Worm (Caenorhabditis elegans) whole organism, L4 larva: ENCODE measurements around the gene Y44A6D.6.
A peak's percentile ranks its signal among the peaks of the same experiment; 100 is the strongest.

ENCODE experiments used
- D1046.2 ChIP-seq: fragments of 200-800 bp; sonication (Bioruptor generic); IDR thresholded peaks from 2 replicates; pipeline ENCODE4 v1.3.6; 2022; ENCODE audit warnings: missing genetic modification characterization, missing compliant biosample characterization
- F26F4.8 ChIP-seq: fragments of 200-800 bp; sonication (Bioruptor generic); conservative IDR thresholded peaks from 2 replicates; pipeline ENCODE4 v1.3.6; 2022; ENCODE audit warnings: missing genetic modification characterization, missing compliant biosample characterization
- F37D6.2 ChIP-seq: sonication (generic microtip); optimal IDR thresholded peaks from 2 replicates; lab custom pipeline; 2016; ENCODE audit warnings: mild to moderate bottlenecking, missing genetic modification characterization, missing compliant biosample characterization
- F44E2.7 ChIP-seq: fragments of 200-800 bp; sonication (Bioruptor generic); IDR thresholded peaks from 2 replicates; pipeline ENCODE4 v2.1.2; 2022; ENCODE audit warnings: missing genetic modification characterization, missing compliant biosample characterization
- F49E8.2 ChIP-seq: sonication (generic microtip); optimal IDR thresholded peaks from 2 replicates; lab custom pipeline; 2016; ENCODE audit warnings: missing compliant biosample characterization, mild to moderate bottlenecking, missing genetic modification characterization, borderline replicate concordance
- T20F7.1 ChIP-seq: fragments of 200-800 bp; sonication (Bioruptor generic); optimal IDR thresholded peaks from 2 replicates; lab custom pipeline; 2018; ENCODE audit warnings: mild to moderate bottlenecking, missing genetic modification characterization, missing compliant biosample characterization
- T26A8.4 ChIP-seq: fragments of 200-800 bp; sonication (Bioruptor generic); IDR thresholded peaks from 2 replicates; pipeline ENCODE4 v1.3.6; 2022; ENCODE audit warnings: missing genetic modification characterization, missing compliant biosample characterization
- Y105C5A.15 ChIP-seq: fragments of 200-800 bp; sonication (Bioruptor generic); IDR thresholded peaks from 2 replicates; pipeline ENCODE4 v1.3.6; 2022; ENCODE audit warnings: missing genetic modification characterization, missing compliant biosample characterization
- Y75B8A.6 ChIP-seq: fragments of 200-800 bp; sonication (Bioruptor generic); IDR thresholded peaks from 2 replicates; pipeline ENCODE4 v1.3.6; 2022; ENCODE audit warnings: missing genetic modification reagents, missing genetic modification characterization, missing compliant biosample characterization
- aha-1 ChIP-seq: fragments of 150-350 bp; peaks from one replicate; lab custom pipeline; 2014; ENCODE audit warnings: missing biosample characterization, missing genetic modification characterization
- ceh-20 ChIP-seq: fragments of 200-800 bp; sonication (Bioruptor generic); IDR thresholded peaks from 2 replicates; pipeline ENCODE4 v1.3.6; 2022; ENCODE audit warnings: missing genetic modification reagents, missing genetic modification characterization, missing compliant biosample characterization
- ceh-28 ChIP-seq: fragments of 150-350 bp; optimal IDR thresholded peaks from 2 replicates; lab custom pipeline; 2014; ENCODE audit warnings: missing biosample characterization, missing genetic modification reagents, missing genetic modification characterization
- ceh-32 ChIP-seq: sonication (generic microtip); optimal IDR thresholded peaks from 2 replicates; lab custom pipeline; 2016; ENCODE audit warnings: mild to moderate bottlenecking, missing genetic modification characterization, missing compliant biosample characterization; ENCODE audit not compliant: poor library complexity
- ceh-82 ChIP-seq: sonication (generic microtip); optimal IDR thresholded peaks from 2 replicates; lab custom pipeline; 2017; ENCODE audit warnings: missing biosample characterization, missing genetic modification characterization
- ces-1 ChIP-seq: fragments of 150-350 bp; sonication (generic microtip); optimal IDR thresholded peaks from 4 replicates; lab custom pipeline; 2014; ENCODE audit warnings: missing biosample characterization, missing genetic modification reagents, missing genetic modification characterization
- daf-8 ChIP-seq: fragments of 200-800 bp; sonication (Bioruptor generic); IDR thresholded peaks from 2 replicates; pipeline ENCODE4 v1.3.6; 2022; ENCODE audit warnings: missing genetic modification characterization, missing compliant biosample characterization
- dmd-6 ChIP-seq: fragments of 200-800 bp; sonication (Bioruptor generic); IDR thresholded peaks from 2 replicates; pipeline ENCODE4 v1.3.6; 2022; ENCODE audit warnings: missing genetic modification reagents, missing genetic modification characterization, missing compliant biosample characterization
- dpl-1 ChIP-seq: fragments of 150-350 bp; optimal IDR thresholded peaks from 2 replicates; lab custom pipeline; 2014; ENCODE audit warnings: missing biosample characterization, missing genetic modification reagents, missing genetic modification characterization
- duxl-1 ChIP-seq: sonication (generic microtip); optimal IDR thresholded peaks from 2 replicates; lab custom pipeline; 2016; ENCODE audit warnings: mild to moderate bottlenecking, missing genetic modification characterization, moderate library complexity, missing compliant biosample characterization; ENCODE audit not compliant: poor library complexity
- dve-1 ChIP-seq: sonication (generic microtip); optimal IDR thresholded peaks from 2 replicates; lab custom pipeline; 2017; ENCODE audit warnings: antibody characterized with exemption, mild to moderate bottlenecking, missing genetic modification characterization, missing compliant biosample characterization; ENCODE audit not compliant: insufficient read depth
- egl-43 ChIP-seq: fragments of 200-800 bp; sonication (Bioruptor generic); IDR thresholded peaks from 2 replicates; pipeline ENCODE4 v1.3.6; 2022; ENCODE audit warnings: missing genetic modification reagents, missing genetic modification characterization, missing compliant biosample characterization
- fos-1 ChIP-seq: fragments of 150-350 bp; optimal IDR thresholded peaks from 2 replicates; lab custom pipeline; 2014; ENCODE audit warnings: missing biosample characterization, missing genetic modification characterization
- hif-1 ChIP-seq, 2 experiments: sonication (generic microtip); optimal IDR thresholded peaks; 2 replicates each; lab custom pipeline; 2016 to 2017; ENCODE audit warnings: missing compliant biosample characterization in 2 of 2, missing genetic modification characterization in 2 of 2, missing genetic modification reagents in 2 of 2, missing genotype in 2 of 2, mild to moderate bottlenecking in 1 of 2
- hlh-11 ChIP-seq: fragments of 200-800 bp; sonication (Bioruptor generic); optimal IDR thresholded peaks from 2 replicates; lab custom pipeline; 2018; ENCODE audit warnings: mild to moderate bottlenecking, missing genetic modification characterization, missing compliant biosample characterization
- jun-1 ChIP-seq: fragments of 150-350 bp; optimal IDR thresholded peaks from 2 replicates; lab custom pipeline; 2014; ENCODE audit warnings: missing biosample characterization, missing genetic modification reagents, missing genetic modification characterization
- lim-7 ChIP-seq: fragments of 200-800 bp; sonication (Bioruptor generic); IDR thresholded peaks from 2 replicates; pipeline ENCODE4 v1.3.6; 2022; ENCODE audit warnings: missing genetic modification characterization, missing compliant biosample characterization
- lin-1 ChIP-seq: fragments of 200-800 bp; sonication (Bioruptor generic); IDR thresholded peaks from 2 replicates; pipeline ENCODE4 v1.3.6; 2022; ENCODE audit warnings: missing genetic modification reagents, missing genetic modification characterization, missing compliant biosample characterization
- lin-29 ChIP-seq: fragments of 200-800 bp; sonication (Bioruptor generic); IDR thresholded peaks from 2 replicates; pipeline ENCODE4 v1.3.6; 2022; ENCODE audit warnings: missing genetic modification reagents, missing genetic modification characterization, missing compliant biosample characterization
- lsy-2 ChIP-seq, 2 experiments: fragments of 150-350 bp in 1 of 2; sonication (generic microtip) in 1 of 2; optimal IDR thresholded peaks; 2 replicates each; lab custom pipeline; 2014 to 2017; ENCODE audit warnings: missing biosample characterization in 2 of 2, missing genetic modification characterization in 2 of 2
- madf-9 ChIP-seq: fragments of 200-800 bp; sonication (Bioruptor generic); conservative IDR thresholded peaks from 2 replicates; pipeline ENCODE4 v1.3.6; 2022; ENCODE audit warnings: missing genetic modification reagents, missing genetic modification characterization, missing compliant biosample characterization
- mdl-1 ChIP-seq, 2 experiments: fragments of 150-350 bp in 1 of 2; sonication (generic microtip) in 1 of 2; optimal IDR thresholded peaks; 2 replicates each; lab custom pipeline; 2014 to 2017; ENCODE audit warnings: missing biosample characterization in 2 of 2, missing genetic modification characterization in 2 of 2
- mdt-29 ChIP-seq: fragments of 200-800 bp; sonication (Bioruptor generic); IDR thresholded peaks from 2 replicates; pipeline ENCODE4 v1.3.6; 2022; ENCODE audit warnings: missing genetic modification reagents, missing genetic modification characterization, missing compliant biosample characterization
- mes-2 ChIP-seq: sonication (generic microtip); optimal IDR thresholded peaks from 2 replicates; lab custom pipeline; 2016; ENCODE audit warnings: missing genotype, mild to moderate bottlenecking, missing genetic modification characterization, missing compliant biosample characterization; ENCODE audit not compliant: poor library complexity, severe bottlenecking
- mxl-2 ChIP-seq: fragments of 200-800 bp; sonication (Bioruptor generic); conservative IDR thresholded peaks from 2 replicates; pipeline ENCODE4 v1.3.6; 2022; ENCODE audit warnings: missing genetic modification reagents, missing genetic modification characterization, missing compliant biosample characterization
- nhr-237 ChIP-seq: sonication (generic microtip); optimal IDR thresholded peaks from 2 replicates; lab custom pipeline; 2017; ENCODE audit warnings: missing biosample characterization, missing genetic modification characterization
- nhr-76 ChIP-seq: fragments of 150-350 bp; optimal IDR thresholded peaks from 2 replicates; lab custom pipeline; 2014; ENCODE audit warnings: missing biosample characterization, missing genetic modification characterization
- pha-4 ChIP-seq, 2 experiments: fragments of 150-350 bp in 1 of 2; fragments of 200-800 bp in 1 of 2; sonication (Bioruptor generic) in 1 of 2; IDR thresholded peaks in 1 of 2; optimal IDR thresholded peaks in 1 of 2; 2 replicates each; pipeline versions ENCODE4 v1.3.6 to Lab custom; 2014 to 2022; ENCODE audit warnings: missing genetic modification characterization in 2 of 2, missing genetic modification reagents in 2 of 2, missing biosample characterization in 1 of 2, missing compliant biosample characterization in 1 of 2
- pqm-1 ChIP-seq: sonication (generic microtip); optimal IDR thresholded peaks from 2 replicates; lab custom pipeline; 2017; ENCODE audit warnings: missing biosample characterization, missing genetic modification characterization
- saeg-2 ChIP-seq: fragments of 200-800 bp; sonication (Bioruptor generic); IDR thresholded peaks from 2 replicates; pipeline ENCODE4 v1.3.6; 2022; ENCODE audit warnings: missing genetic modification reagents, missing genetic modification characterization, missing compliant biosample characterization
- snpc-1.2 ChIP-seq: fragments of 200-800 bp; sonication (Bioruptor generic); IDR thresholded peaks from 2 replicates; pipeline ENCODE4 v1.3.6; 2022; ENCODE audit warnings: missing genetic modification reagents, missing genetic modification characterization, missing compliant biosample characterization
- tag-97 ChIP-seq: fragments of 200-800 bp; sonication (Bioruptor generic); IDR thresholded peaks from 2 replicates; pipeline ENCODE4 v1.3.6; 2022; ENCODE audit warnings: missing genetic modification characterization, missing compliant biosample characterization
- unc-62 ChIP-seq, 3 experiments: fragments of 150-350 bp in 1 of 3; sonication (generic microtip); optimal IDR thresholded peaks in 2 of 3; peaks in 1 of 3; 1 replicate in 1 of 3; 2 replicates in 2 of 3; lab custom pipeline; 2014 to 2017; ENCODE audit warnings: missing biosample characterization in 3 of 3, missing genetic modification characterization in 3 of 3, missing genetic modification reagents in 3 of 3, missing genotype in 1 of 3
- zfp-2 ChIP-seq: sonication (generic microtip); optimal IDR thresholded peaks from 2 replicates; lab custom pipeline; 2016; ENCODE audit warnings: mild to moderate bottlenecking, missing genetic modification characterization, missing compliant biosample characterization
- zip-2 ChIP-seq: fragments of 150-350 bp; optimal IDR thresholded peaks from 2 replicates; lab custom pipeline; 2014; ENCODE audit warnings: missing biosample characterization, missing genetic modification characterization

Y44A6D.6 gene

ce11 chrV:20780400-20780799, 26.7 kb upstream of the Y44A6D.6 start, which contains the start of gene hif-1:
TSS of gene hif-1 (plus strand) at chrV:20780407.
- TF ChIP-seq unc-62 (GFP tag; optimal IDR thresholded peaks at IDR 0.05 in 1 of 2; lab: Kevin White, UChicago) (peak in 1 of 2 experiments; percentile 58), unc-62 (tag; optimal IDR thresholded peaks at IDR 0.05; lab: Kevin White, UChicago) (no peak), F37D6.2 (tag; lab: Kevin White, UChicago) (no peak), mxl-2 (GFP tag; lab: Robert Waterston, UW) (no peak), egl-43 (GFP tag; lab: Robert Waterston, UW) (0 out of 2 replicates have a peak, but pooled peaks have one; percentile 18), T20F7.1 (GFP tag; lab: Kevin White, UChicago) (no peak), ceh-82 (tag; lab: Kevin White, UChicago) (no peak), zip-2 (no peak), ceh-32 (tag; lab: Kevin White, UChicago) (no peak), lsy-2 (tag; optimal IDR thresholded peaks at IDR 0.05; lab: Kevin White, UChicago) (no peak)
- TF ChIP-seq, all 104 proteins: peak for 2

- TF ChIP-seq tag-97 (GFP tag; lab: Robert Waterston, UW) (no peak), aha-1 (tag; lab: Kevin White, UChicago) (peak; percentile 97), T26A8.4 (GFP tag; lab: Robert Waterston, UW) (no peak), lin-29 (GFP tag; lab: Robert Waterston, UW) (no peak), duxl-1 (no peak), hif-1 (tag; optimal IDR thresholded peaks at IDR 0.05; lab: Kevin White, UChicago) (no peak), dmd-6 (no peak), mes-2 (peak; percentile 32), ces-1 (GFP tag; lab: Kevin White, UChicago) (no peak), jun-1 (tag; lab: Kevin White, UChicago) (no peak), F49E8.2 (tag; lab: Kevin White, UChicago) (no peak), daf-8 (no peak), dve-1 (tag; lab: Kevin White, UChicago) (peak; percentile 27), Y75B8A.6 (no peak), saeg-2 (no peak), mdt-29 (GFP tag; lab: Robert Waterston, UW) (no peak), D1046.2 (no peak), unc-62 (GFP tag; optimal IDR thresholded peaks at IDR 0.05 in 1 of 2; lab: Kevin White, UChicago) (peak in 1 of 2 experiments; percentile 51), unc-62 (tag; optimal IDR thresholded peaks at IDR 0.05; lab: Kevin White, UChicago) (no peak)
Observed at ce11 chrV:20781346-20781952, 25.7 kb upstream of the Y44A6D.6 start.

ce11 chrV:20782188-20782587, 24.9 kb upstream of the Y44A6D.6 start:
- TF ChIP-seq ceh-32 (tag; lab: Kevin White, UChicago): no peak
- TF ChIP-seq snpc-1.2 (GFP tag; lab: Robert Waterston, UW): no peak
- TF ChIP-seq pqm-1 (tag; lab: Kevin White, UChicago): no peak
- no peak for TF ChIP-seq F49E8.2 (tag; lab: Kevin White, UChicago)
- peak; percentile 43 for TF ChIP-seq hlh-11 (tag; lab: Kevin White, UChicago)
- no peak for TF ChIP-seq Y105C5A.15
- TF ChIP-seq lsy-2 (tag; optimal IDR thresholded peaks at IDR 0.05; lab: Kevin White, UChicago): peak; percentile 24 to 74
- TF ChIP-seq fos-1 (tag; lab: Kevin White, UChicago): no peak
- TF ChIP-seq pha-4 (GFP tag; IDR thresholded peaks at IDR 0.05; lab: Robert Waterston, UW): no peak
- no peak for TF ChIP-seq pha-4 (tag; optimal IDR thresholded peaks at IDR 0.05; lab: Kevin White, UChicago)
- no peak for TF ChIP-seq ceh-28 (tag; lab: Kevin White, UChicago)
- TF ChIP-seq zip-2: no peak
- TF ChIP-seq nhr-76: no peak
- no peak for TF ChIP-seq nhr-237 (tag; lab: Kevin White, UChicago)
- no peak for TF ChIP-seq F44E2.7
- no peak for TF ChIP-seq ceh-82 (tag; lab: Kevin White, UChicago)
- TF ChIP-seq lin-1 (GFP tag; lab: Robert Waterston, UW): no peak
- TF ChIP-seq F37D6.2 (tag; lab: Kevin White, UChicago): peak; percentile 39
- TF ChIP-seq madf-9: no peak
- no peak for TF ChIP-seq D1046.2
- no peak for TF ChIP-seq dpl-1
- TF ChIP-seq zfp-2 (tag; lab: Kevin White, UChicago): no peak
- no peak for TF ChIP-seq Y75B8A.6
- no peak for TF ChIP-seq ceh-20 (GFP tag; lab: Robert Waterston, UW)
- TF ChIP-seq F26F4.8: no peak
- TF ChIP-seq ces-1 (GFP tag; lab: Kevin White, UChicago): peak; percentile 94
- TF ChIP-seq lim-7: no peak
- TF ChIP-seq mdl-1 (tag; optimal IDR thresholded peaks at IDR 0.05; lab: Kevin White, UChicago): peak; percentile 20 to 86
